Worm (Caenorhabditis elegans) whole organism, early embryonic: ENCODE data around the gene eak-4.

Source experiments
- aly-1 ChIP-seq: sonication (generic microtip); optimal IDR thresholded peaks from 2 replicates; lab custom pipeline; 2016; ENCODE audit warnings: missing genetic modification characterization, missing compliant biosample characterization
- ama-1 ChIP-seq: fragments of 150-350 bp; optimal IDR thresholded peaks from 2 replicates; lab custom pipeline; 2014
- hmg-4 ChIP-seq: fragments of 200-800 bp; sonication (Bioruptor generic); optimal IDR thresholded peaks from 2 replicates; lab custom pipeline; 2018; ENCODE audit warnings: mild to moderate bottlenecking, missing genetic modification characterization, missing compliant biosample characterization
- scrt-1 ChIP-seq: fragments of 200-800 bp; sonication (Bioruptor generic); IDR thresholded peaks from 2 replicates; pipeline ENCODE4 v1.3.6; 2022; ENCODE audit warnings: missing genetic modification characterization, missing compliant biosample characterization

- TF ChIP-seq aly-1 (tag; lab: Kevin White, UChicago): no peak
- no peak for TF ChIP-seq hmg-4 (GFP tag; lab: Kevin White, UChicago)
- no peak for TF ChIP-seq ama-1
- TF ChIP-seq scrt-1 (GFP tag; lab: Robert Waterston, UW): no peak
Measured at ce11 chrIV:12542011-12542410, 16.7 kb upstream of the eak-4 start, which contains the start of gene ham-1.
